Fruit fly (Drosophila melanogaster) whole organism, embryonic: ENCODE measurements around the gene Ets97D.
A peak's percentile ranks its signal among the peaks of the same experiment; 100 is the strongest.

Experiments
- Bteb2 ChIP-seq: fragments of 200-800 bp; sonication (Bioruptor generic); optimal IDR thresholded peaks from 2 replicates; lab custom pipeline; 2016; ENCODE audit warnings: missing biosample characterization, missing genetic modification characterization
- CG10321 ChIP-seq: fragments of 200-800 bp; sonication (Bioruptor generic); IDR thresholded peaks from 2 replicates; pipeline ENCODE4 v1.3.6; 2022; ENCODE audit warnings: missing biosample characterization, missing genetic modification characterization
- CG12155 ChIP-seq: fragments of 200-800 bp; sonication (Bioruptor generic); optimal IDR thresholded peaks from 3 replicates; lab custom pipeline; 2016; ENCODE audit warnings: missing biosample characterization, missing genetic modification characterization
- CG12769 ChIP-seq: fragments of 200-800 bp; sonication (Bioruptor generic); optimal IDR thresholded peaks from 2 replicates; lab custom pipeline; 2019; ENCODE audit warnings: missing biosample characterization, mild to moderate bottlenecking, missing genetic modification characterization, moderate library complexity
- CG13624 ChIP-seq: fragments of 200-800 bp; sonication (Bioruptor generic); optimal IDR thresholded peaks from 2 replicates; lab custom pipeline; 2016; ENCODE audit warnings: missing biosample characterization, missing genetic modification characterization
- CG14667 ChIP-seq: fragments of 200-800 bp; sonication (Bioruptor generic); IDR thresholded peaks from 2 replicates; pipeline ENCODE4 v1.3.6; 2022; ENCODE audit warnings: missing biosample characterization, missing genetic modification characterization
- CG14710 ChIP-seq: fragments of 200-800 bp; sonication (Bioruptor generic); optimal IDR thresholded peaks from 3 replicates; lab custom pipeline; 2019; ENCODE audit warnings: missing biosample characterization, mild to moderate bottlenecking, missing genetic modification characterization, moderate library complexity
- CG14860 ChIP-seq: fragments of 200-800 bp; sonication (Bioruptor generic); IDR thresholded peaks from 3 replicates; pipeline ENCODE4 v1.3.6; 2022; ENCODE audit warnings: missing biosample characterization, missing genetic modification characterization; ENCODE audit not compliant: partially characterized antibody
- CG17361 ChIP-seq: fragments of 200-800 bp; sonication (Bioruptor generic); IDR thresholded peaks from 3 replicates; pipeline ENCODE4 v1.3.6; 2022; ENCODE audit warnings: missing biosample characterization, missing genetic modification characterization
- CG17568 ChIP-seq: fragments of 200-800 bp; sonication (Bioruptor generic); optimal IDR thresholded peaks from 2 replicates; lab custom pipeline; 2018; ENCODE audit warnings: missing biosample characterization, mild to moderate bottlenecking, missing genetic modification characterization, moderate library complexity
- CG18764 ChIP-seq: fragments of 200-800 bp; sonication (Bioruptor generic); optimal IDR thresholded peaks from 3 replicates; lab custom pipeline; 2016; ENCODE audit warnings: missing biosample characterization, missing genetic modification characterization
- CG2120 ChIP-seq: fragments of 200-800 bp; sonication (Bioruptor generic); optimal IDR thresholded peaks from 3 replicates; lab custom pipeline; 2016; ENCODE audit warnings: missing biosample characterization, missing genetic modification characterization
- CG2129 ChIP-seq: fragments of 200-800 bp; sonication (Bioruptor generic); IDR thresholded peaks from 2 replicates; pipeline ENCODE4 v1.3.6; 2022; ENCODE audit warnings: missing biosample characterization, missing genetic modification characterization; ENCODE audit not compliant: partially characterized antibody
- CG32532 ChIP-seq: fragments of 200-800 bp; sonication (Bioruptor generic); IDR thresholded peaks from 2 replicates; pipeline ENCODE4 v1.3.6; 2022; ENCODE audit warnings: missing biosample characterization, missing genetic modification characterization
- CG32767 ChIP-seq: fragments of 200-800 bp; sonication (Bioruptor generic); IDR thresholded peaks from 2 replicates; pipeline ENCODE4 v1.3.6; 2022; ENCODE audit warnings: missing biosample characterization, missing genetic modification characterization
- CG3281 ChIP-seq: fragments of 200-800 bp; sonication (Bioruptor generic); optimal IDR thresholded peaks from 3 replicates; lab custom pipeline; 2017; ENCODE audit warnings: missing biosample characterization, mild to moderate bottlenecking, missing genetic modification characterization
- CG4404 ChIP-seq: fragments of 200-800 bp; sonication (Bioruptor generic); IDR thresholded peaks from 2 replicates; pipeline ENCODE4 v1.3.6; 2022; ENCODE audit warnings: missing biosample characterization, missing genetic modification characterization
- CG6254 ChIP-seq: fragments of 200-800 bp; sonication (Bioruptor generic); optimal IDR thresholded peaks from 3 replicates; lab custom pipeline; 2017; ENCODE audit warnings: mild to moderate bottlenecking, missing biosample characterization, missing genetic modification reagents, missing genetic modification characterization
- CG9437 ChIP-seq: fragments of 200-800 bp; sonication (Bioruptor generic); optimal IDR thresholded peaks from 2 replicates; lab custom pipeline; 2018; ENCODE audit warnings: missing biosample characterization, mild to moderate bottlenecking, missing genetic modification characterization
- Chrac-16 ChIP-seq: fragments of 200-800 bp; sonication (Bioruptor generic); optimal IDR thresholded peaks from 3 replicates; lab custom pipeline; 2016; ENCODE audit warnings: missing biosample characterization, missing genetic modification characterization
- CrebB ChIP-seq: fragments of 200-800 bp; sonication (Bioruptor generic); optimal IDR thresholded peaks from 3 replicates; lab custom pipeline; 2018; ENCODE audit warnings: missing biosample characterization, mild to moderate bottlenecking, missing genetic modification characterization
- Doc2 ChIP-seq: fragments of 200-800 bp; sonication (Bioruptor generic); IDR thresholded peaks from 2 replicates; pipeline ENCODE4 v1.3.6; 2022; ENCODE audit warnings: missing biosample characterization, missing genetic modification characterization
- Lpt ChIP-seq: fragments of >200 bp; optimal IDR thresholded peaks from 2 replicates; lab custom pipeline; 2018; ENCODE audit warnings: missing biosample characterization, missing genetic modification characterization
- Med ChIP-seq: fragments of 200-800 bp; sonication (Bioruptor generic); peaks from one replicate; lab custom pipeline; 2016; ENCODE audit warnings: missing biosample characterization, missing genetic modification characterization, mild to moderate bottlenecking, inconsistent platforms, moderate library complexity
- Sox102F ChIP-seq: fragments of 200-800 bp; sonication (Bioruptor generic); optimal IDR thresholded peaks from 2 replicates; lab custom pipeline; 2018; ENCODE audit warnings: missing biosample characterization, mild to moderate bottlenecking, missing genetic modification characterization, moderate library complexity
- Vsx1 ChIP-seq: fragments of 200-800 bp; sonication (Bioruptor generic); optimal IDR thresholded peaks from 2 replicates; lab custom pipeline; 2017; ENCODE audit warnings: missing biosample characterization, mild to moderate bottlenecking, missing genetic modification characterization, missing genetic modification reagents
- bab2 ChIP-seq: fragments of 200-800 bp; sonication (Bioruptor generic); optimal IDR thresholded peaks from 2 replicates; lab custom pipeline; 2016; ENCODE audit warnings: missing biosample characterization, missing genetic modification characterization
- cad ChIP-seq: fragments of >200 bp; optimal IDR thresholded peaks from 2 replicates; lab custom pipeline; 2017; ENCODE audit warnings: missing biosample characterization, missing genetic modification characterization
- chif ChIP-seq, 2 experiments: fragments of 200-800 bp; sonication (Bioruptor generic); optimal IDR thresholded peaks; 3 replicates each; lab custom pipeline; 2016; ENCODE audit warnings: missing biosample characterization in 2 of 2, missing genetic modification characterization in 2 of 2
- ci ChIP-seq: fragments of 200-800 bp; sonication (Bioruptor generic); IDR thresholded peaks from 3 replicates; pipeline ENCODE4 v1.3.6; 2022; ENCODE audit warnings: missing biosample characterization, missing genetic modification characterization
- corto ChIP-seq: fragments of 200-800 bp; sonication (Bioruptor generic); optimal IDR thresholded peaks from 2 replicates; lab custom pipeline; 2016; ENCODE audit warnings: missing biosample characterization, mild to moderate bottlenecking, missing genetic modification characterization, moderate library complexity
- esg ChIP-seq: fragments of 200-800 bp; sonication (Bioruptor generic); conservative IDR thresholded peaks from 2 replicates; pipeline ENCODE4 v1.3.6; 2022; ENCODE audit warnings: missing biosample characterization, missing genetic modification characterization
- exex ChIP-seq: fragments of 200-800 bp; sonication (Bioruptor generic); optimal IDR thresholded peaks from 4 replicates; lab custom pipeline; 2018; ENCODE audit warnings: missing biosample characterization, mild to moderate bottlenecking, missing genetic modification characterization, moderate library complexity
- fd3F ChIP-seq: fragments of 200-800 bp; sonication (Bioruptor generic); optimal IDR thresholded peaks from 2 replicates; lab custom pipeline; 2018; ENCODE audit warnings: missing biosample characterization, mild to moderate bottlenecking, missing genetic modification characterization, moderate library complexity
- grau ChIP-seq: fragments of 200-800 bp; optimal IDR thresholded peaks from 3 replicates; lab custom pipeline; 2019; ENCODE audit warnings: missing biosample characterization, mild to moderate bottlenecking, missing genetic modification characterization, moderate library complexity
- gro ChIP-seq: fragments of 200-800 bp; sonication (Bioruptor generic); optimal IDR thresholded peaks from 2 replicates; lab custom pipeline; 2016; ENCODE audit warnings: missing biosample characterization, missing genetic modification characterization
- hkb ChIP-seq, 2 experiments: fragments of 200-800 bp in 1 of 2; fragments of >200 bp in 1 of 2; sonication (Bioruptor generic) in 1 of 2; IDR thresholded peaks in 1 of 2; optimal IDR thresholded peaks in 1 of 2; 2 replicates each; pipeline versions ENCODE4 v1.3.6 to Lab custom; 2017 to 2022; ENCODE audit warnings: missing biosample characterization in 1 of 2, missing genetic modification characterization in 1 of 2
- lab ChIP-seq: fragments of 200-800 bp; sonication (Bioruptor generic); optimal IDR thresholded peaks from 3 replicates; lab custom pipeline; 2017; ENCODE audit warnings: missing biosample characterization, missing genetic modification characterization, mild to moderate bottlenecking, moderate library complexity, missing genetic modification reagents
- lmd ChIP-seq: fragments of 200-800 bp; sonication (Bioruptor generic); IDR thresholded peaks from 2 replicates; pipeline ENCODE4 v1.3.6; 2022; ENCODE audit warnings: missing biosample characterization, missing genetic modification characterization
- nerfin-1 ChIP-seq: fragments of 200-800 bp; sonication (Bioruptor generic); optimal IDR thresholded peaks from 3 replicates; lab custom pipeline; 2019; ENCODE audit warnings: missing biosample characterization, mild to moderate bottlenecking, missing genetic modification characterization, moderate library complexity
- pnt ChIP-seq: fragments of 200-800 bp; sonication (Bioruptor generic); optimal IDR thresholded peaks from 3 replicates; lab custom pipeline; 2016; ENCODE audit warnings: missing biosample characterization, missing genetic modification characterization
- row ChIP-seq: fragments of 200-800 bp; sonication (Bioruptor generic); IDR thresholded peaks from 3 replicates; pipeline ENCODE4 v1.3.6; 2022; ENCODE audit warnings: missing biosample characterization, missing genetic modification characterization
- sens-2 ChIP-seq: fragments of 200-800 bp; sonication (Bioruptor generic); IDR thresholded peaks from 2 replicates; pipeline ENCODE4 v1.3.6; 2022; ENCODE audit warnings: missing biosample characterization, missing genetic modification characterization
- seq ChIP-seq: fragments of 200-800 bp; sonication (Bioruptor generic); IDR thresholded peaks from 2 replicates; pipeline ENCODE4 v1.3.6; 2022; ENCODE audit warnings: missing biosample characterization, missing genetic modification characterization
- slp2 ChIP-seq: fragments of 200-800 bp; sonication (Bioruptor generic); optimal IDR thresholded peaks from 2 replicates; lab custom pipeline; 2016; ENCODE audit warnings: missing biosample characterization, missing genetic modification characterization
- so ChIP-seq: fragments of 200-800 bp; sonication (Bioruptor generic); IDR thresholded peaks from 3 replicates; pipeline ENCODE4 v1.3.6; 2022; ENCODE audit warnings: missing biosample characterization, missing genetic modification characterization
- sob ChIP-seq: fragments of 200-800 bp; sonication (Bioruptor generic); IDR thresholded peaks from 2 replicates; pipeline ENCODE4 v1.3.6; 2022; ENCODE audit warnings: missing biosample characterization, missing genetic modification characterization
- toy ChIP-seq: fragments of 200-800 bp; sonication (Bioruptor generic); IDR thresholded peaks from 2 replicates; pipeline ENCODE4 v1.3.6; 2022; ENCODE audit warnings: missing biosample characterization, missing genetic modification characterization

Ets97D gene

DNA sequence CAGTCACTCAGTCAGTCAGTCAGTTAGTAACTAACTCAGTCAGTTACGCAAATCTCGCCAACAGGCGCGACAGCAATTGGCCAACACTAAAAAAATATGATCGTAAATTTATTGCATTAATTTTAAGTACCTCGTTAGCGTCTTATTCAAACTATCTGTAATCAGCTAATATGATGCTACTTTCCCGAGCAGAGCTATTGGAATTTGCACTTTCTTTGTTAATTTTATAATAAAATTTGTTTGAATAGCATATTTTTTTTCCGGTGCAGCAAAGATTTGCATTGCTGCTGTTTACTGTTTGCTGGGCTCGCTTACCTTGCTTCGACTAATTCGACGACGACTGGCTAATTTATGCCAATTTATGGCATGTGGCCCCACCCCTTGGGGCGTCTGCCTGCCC is 22.6 kb downstream of the Ets97D start (continued):
- no peak for TF ChIP-seq Lpt
- TF ChIP-seq, all 482 proteins: peak for 12

dm6 chr3R:26888086-26888724 is 24.5 kb downstream of the Ets97D start:
- TF ChIP-seq sens-2 (GFP tag; lab: Robert Waterston, UW) (no peak), lmd (GFP tag; lab: Robert Waterston, UW) (peak; percentile 55), CG14710 (tag; lab: Kevin White, UChicago) (peak; percentile 6), CG12769 (peak; percentile 27), CG12155 (GFP tag; lab: Kevin White, UChicago) (peak; percentile 17), exex (tag; lab: Kevin White, UChicago) (no peak), Bteb2 (GFP tag; lab: Kevin White, UChicago) (peak; percentile 14), CG18764 (GFP tag; lab: Kevin White, UChicago) (peak; percentile 7), CG10321 (peak; percentile 82), gro (peak; percentile 13), CG32532 (GFP tag; lab: Robert Waterston, UW) (peak; percentile 54; the same call in 1 of the 2 replicates), CG17361 (GFP tag; lab: Robert Waterston, UW) (peak; percentile 68), CG13624 (GFP tag; lab: Kevin White, UChicago) (peak; percentile 65), CG3281 (peak; percentile 44), CrebB (peak; percentile 3), Sox102F (GFP tag; lab: Kevin White, UChicago) (peak; percentile 70), hkb (optimal IDR thresholded peaks at IDR 0.05; lab: Kevin White, UChicago) (no peak), hkb (GFP tag; IDR thresholded peaks at IDR 0.05; lab: Robert Waterston, UW) (peak; percentile 67), CG14860 (no peak), corto (GFP tag; lab: Kevin White, UChicago) (no peak), lab (GFP tag; lab: Kevin White, UChicago) (peak; percentile 57), bab2 (GFP tag; lab: Kevin White, UChicago) (peak; percentile 50), CG2120 (GFP tag; lab: Kevin White, UChicago) (peak; percentile 63), row (GFP tag; lab: Robert Waterston, UW) (peak; percentile 76), CG14667 (GFP tag; lab: Robert Waterston, UW) (no peak), seq (GFP tag; lab: Robert Waterston, UW) (no peak), Med (GFP tag; lab: Kevin White, UChicago) (peak; percentile 88), grau (tag; lab: Kevin White, UChicago) (peak; percentile 65), slp2 (GFP tag; lab: Kevin White, UChicago) (peak; percentile 16), esg (GFP tag; lab: Robert Waterston, UW) (no peak; the same call in 1 of the 2 replicates), CG17568 (GFP tag; lab: Kevin White, UChicago) (peak; percentile 7), fd3F (GFP tag; lab: Kevin White, UChicago) (peak; percentile 42), ci (GFP tag; lab: Robert Waterston, UW) (peak; percentile 44; the same call in 1 of the 3 replicates), CG4404 (GFP tag; lab: Robert Waterston, UW) (no peak), CG9437 (GFP tag; lab: Kevin White, UChicago) (peak; percentile 25), Vsx1 (GFP tag; lab: Kevin White, UChicago) (peak; percentile 50), chif (GFP tag; optimal IDR thresholded peaks at IDR 0.05; lab: Kevin White, UChicago) (peak in 1 of 2 experiments; percentile 36), nerfin-1 (tag; lab: Kevin White, UChicago) (no peak), cad (GFP tag; lab: Kevin White, UChicago) (peak; percentile 89), sob (GFP tag; lab: Robert Waterston, UW) (peak; percentile 30; the same call in 1 of the 2 replicates), CG6254 (GFP tag; lab: Kevin White, UChicago) (no peak), CG2129 (GFP tag; lab: Robert Waterston, UW) (no peak), toy (GFP tag; lab: Robert Waterston, UW) (no peak), Doc2 (no peak), so (GFP tag; lab: Robert Waterston, UW) (peak; percentile 42; the same call in 1 of the 3 replicates), Chrac-16 (GFP tag; lab: Kevin White, UChicago) (peak; percentile 13), pnt (GFP tag; lab: Kevin White, UChicago) (peak; percentile 30), CG32767 (GFP tag; lab: Robert Waterston, UW) (peak; percentile 48; the same call in 1 of the 2 replicates)
